Fruit fly (Drosophila melanogaster): ENCODE results near the gene Zmynd10.

Gene Zmynd10

dm6 chr3L:13026337-13026736 lies at the start of gene Zmynd10:
TSS of gene Zmynd10 (minus strand) at chr3L:13026437.
- TF ChIP-seq pan (optimal IDR thresholded peaks at IDR 0.05) (no peak), EcR (GFP tag; optimal IDR thresholded peaks at IDR 0.05) (no peak), Dll (optimal IDR thresholded peaks at IDR 0.05) (no peak), psq (optimal IDR thresholded peaks at IDR 0.05) (no peak), CG8478 (optimal IDR thresholded peaks at IDR 0.05) (no peak), usp (GFP tag; optimal IDR thresholded peaks at IDR 0.05) (no peak)

- TF ChIP-seq EcR (GFP tag; optimal IDR thresholded peaks at IDR 0.05) = no peak
- TF ChIP-seq CG8478 (optimal IDR thresholded peaks at IDR 0.05) = no peak
- TF ChIP-seq usp (GFP tag; optimal IDR thresholded peaks at IDR 0.05) = no peak
- no peak for TF ChIP-seq pan (optimal IDR thresholded peaks at IDR 0.05)
- no peak for TF ChIP-seq psq (optimal IDR thresholded peaks at IDR 0.05)
Measured at dm6 chr3L:13074084-13074624, 47.9 kb upstream of the Zmynd10 start.

dm6 chr3L:13068293-13068692 lies 42.1 kb upstream of the Zmynd10 start:
- no peak for TF ChIP-seq psq (optimal IDR thresholded peaks at IDR 0.05)
- no peak for TF ChIP-seq Dll (optimal IDR thresholded peaks at IDR 0.05)
- no peak for TF ChIP-seq EcR (GFP tag; optimal IDR thresholded peaks at IDR 0.05)
- TF ChIP-seq pan (optimal IDR thresholded peaks at IDR 0.05) = no peak
- TF ChIP-seq usp (GFP tag; optimal IDR thresholded peaks at IDR 0.05) = no peak
- no peak for TF ChIP-seq CG8478 (optimal IDR thresholded peaks at IDR 0.05)

- no peak for TF ChIP-seq Dll (optimal IDR thresholded peaks at IDR 0.05)
- no peak for TF ChIP-seq usp (GFP tag; optimal IDR thresholded peaks at IDR 0.05)
- no peak for TF ChIP-seq psq (optimal IDR thresholded peaks at IDR 0.05)
- TF ChIP-seq pan (optimal IDR thresholded peaks at IDR 0.05) = no peak
- TF ChIP-seq EcR (GFP tag; optimal IDR thresholded peaks at IDR 0.05) = no peak
- TF ChIP-seq CG8478 (optimal IDR thresholded peaks at IDR 0.05) = no peak
Measured at dm6 chr3L:13066220-13066619, 40.0 kb upstream of the Zmynd10 start.

- TF ChIP-seq psq (optimal IDR thresholded peaks at IDR 0.05) (no peak), Dll (optimal IDR thresholded peaks at IDR 0.05) (no peak), EcR (GFP tag; optimal IDR thresholded peaks at IDR 0.05) (no peak), CG8478 (optimal IDR thresholded peaks at IDR 0.05) (no peak), pan (optimal IDR thresholded peaks at IDR 0.05) (no peak), usp (GFP tag; optimal IDR thresholded peaks at IDR 0.05) (no peak)
Measured at dm6 chr3L:13065619-13066018, 39.4 kb upstream of the Zmynd10 start.

dm6 chr3L:13064935-13065334 lies 38.7 kb upstream of the Zmynd10 start:
- no peak for TF ChIP-seq pan (optimal IDR thresholded peaks at IDR 0.05)

dm6 chr3L:13064346-13064745 lies 38.1 kb upstream of the Zmynd10 start:
- no peak for TF ChIP-seq EcR (GFP tag; optimal IDR thresholded peaks at IDR 0.05)
- TF ChIP-seq pan (optimal IDR thresholded peaks at IDR 0.05) = no peak

dm6 chr3L:13062746-13063145 lies 36.5 kb upstream of the Zmynd10 start, which contains the start of gene CG34429:
TSS of gene CG34429 (plus strand) at chr3L:13063046.
- TF ChIP-seq EcR (GFP tag; optimal IDR thresholded peaks at IDR 0.05) (no peak), usp (GFP tag; optimal IDR thresholded peaks at IDR 0.05) (no peak), CG8478 (optimal IDR thresholded peaks at IDR 0.05) (no peak), pan (optimal IDR thresholded peaks at IDR 0.05) (no peak), psq (optimal IDR thresholded peaks at IDR 0.05) (no peak), Dll (optimal IDR thresholded peaks at IDR 0.05) (no peak)

- TF ChIP-seq CG8478 (optimal IDR thresholded peaks at IDR 0.05) = no peak
- TF ChIP-seq pan (optimal IDR thresholded peaks at IDR 0.05) = no peak
- TF ChIP-seq Dll (optimal IDR thresholded peaks at IDR 0.05) = no peak
- TF ChIP-seq EcR (GFP tag; optimal IDR thresholded peaks at IDR 0.05) = no peak
- TF ChIP-seq usp (GFP tag; optimal IDR thresholded peaks at IDR 0.05) = no peak
- no peak for TF ChIP-seq psq (optimal IDR thresholded peaks at IDR 0.05)
Measured at dm6 chr3L:13061322-13061809, 35.1 kb upstream of the Zmynd10 start, which contains the start of the genes CG14115 and CG34428. TSS of gene CG14115 (minus strand) at chr3L:13061422. TSS of gene CG34428 (plus strand) at chr3L:13061759.

- TF ChIP-seq EcR (GFP tag; optimal IDR thresholded peaks at IDR 0.05) (no peak), CG8478 (optimal IDR thresholded peaks at IDR 0.05) (no peak), Dll (optimal IDR thresholded peaks at IDR 0.05) (no peak)
Measured at dm6 chr3L:13058429-13058828, 32.2 kb upstream of the Zmynd10 start.

- TF ChIP-seq usp (GFP tag; optimal IDR thresholded peaks at IDR 0.05) = no peak
- TF ChIP-seq psq (optimal IDR thresholded peaks at IDR 0.05) = no peak
- no peak for TF ChIP-seq EcR (GFP tag; optimal IDR thresholded peaks at IDR 0.05)
- no peak for TF ChIP-seq pan (optimal IDR thresholded peaks at IDR 0.05)
- TF ChIP-seq Dll (optimal IDR thresholded peaks at IDR 0.05) = no peak
- TF ChIP-seq CG8478 (optimal IDR thresholded peaks at IDR 0.05) = no peak
Measured at dm6 chr3L:13050675-13051202, 24.5 kb upstream of the Zmynd10 start.

dm6 chr3L:13049671-13050070 lies 23.4 kb upstream of the Zmynd10 start:
- TF ChIP-seq pan (optimal IDR thresholded peaks at IDR 0.05) (no peak), usp (GFP tag; optimal IDR thresholded peaks at IDR 0.05) (no peak), psq (optimal IDR thresholded peaks at IDR 0.05) (no peak), Dll (optimal IDR thresholded peaks at IDR 0.05) (no peak), EcR (GFP tag; optimal IDR thresholded peaks at IDR 0.05) (no peak), CG8478 (optimal IDR thresholded peaks at IDR 0.05) (no peak)

dm6 chr3L:13046758-13047157 lies 20.5 kb upstream of the Zmynd10 start, which contains the start of gene CG11279:
TSS of gene CG11279 (plus strand) at chr3L:13046977.
- TF ChIP-seq pan (optimal IDR thresholded peaks at IDR 0.05) (no peak), psq (optimal IDR thresholded peaks at IDR 0.05) (no peak), Dll (optimal IDR thresholded peaks at IDR 0.05) (no peak), usp (GFP tag; optimal IDR thresholded peaks at IDR 0.05) (no peak), EcR (GFP tag; optimal IDR thresholded peaks at IDR 0.05) (no peak), CG8478 (optimal IDR thresholded peaks at IDR 0.05) (no peak)
